Fruit fly (Drosophila melanogaster): ENCODE results near the gene Nup37.

The Nup37 gene

dm6 chr3R:25241507-25242070 is 5.9 kb upstream of the Nup37 start, which contains the start of gene CG11854:
Gene CG11854 (plus strand): TSS chr3R:25242020.
- TF ChIP-seq CG32121 (GFP tag; IDR thresholded peaks at IDR 0.05) (no peak), CG13204 (GFP tag; optimal IDR thresholded peaks at IDR 0.05) (no peak), EcR (GFP tag; optimal IDR thresholded peaks at IDR 0.05) (peak; percentile 67), CG12605 (GFP tag; IDR thresholded peaks at IDR 0.05) (no peak), gl (tag; optimal IDR thresholded peaks at IDR 0.05) (no peak), CG17806 (tag; optimal IDR thresholded peaks at IDR 0.05) (no peak), CG34367 (tag; optimal IDR thresholded peaks at IDR 0.05) (no peak), Ets98B (GFP tag; IDR thresholded peaks at IDR 0.05) (no peak)

- TF ChIP-seq fd96Ca (GFP tag; IDR thresholded peaks at IDR 0.05): no peak
- peak; percentile 81 for TF ChIP-seq EcR (GFP tag; optimal IDR thresholded peaks at IDR 0.05)
Measured at dm6 chr3R:25245052-25245813, 2.2 kb upstream of the Nup37 start, which contains the start of gene bam. Gene bam (minus strand): TSS chr3R:25245109.

- TF ChIP-seq D1 (tag; optimal IDR thresholded peaks at IDR 0.05): no peak
- TF ChIP-seq Snoo (tag; optimal IDR thresholded peaks at IDR 0.05): no peak
- no peak for TF ChIP-seq CG32121 (GFP tag; IDR thresholded peaks at IDR 0.05)
- TF ChIP-seq CG10348 (GFP tag; IDR thresholded peaks at IDR 0.05): no peak
- no peak for TF ChIP-seq CG15710 (tag; optimal IDR thresholded peaks at IDR 0.05)
- TF ChIP-seq gl (tag; optimal IDR thresholded peaks at IDR 0.05): no peak
- no peak for TF ChIP-seq CG8301 (tag; optimal IDR thresholded peaks at IDR 0.05)
- no peak for TF ChIP-seq Pif1A (GFP tag; optimal IDR thresholded peaks at IDR 0.05)
- TF ChIP-seq EcR (GFP tag; optimal IDR thresholded peaks at IDR 0.05): no peak
- TF ChIP-seq CG34367 (tag; optimal IDR thresholded peaks at IDR 0.05): no peak
- TF ChIP-seq Pif1B (GFP tag; optimal IDR thresholded peaks at IDR 0.05): no peak
- TF ChIP-seq rn (GFP tag; IDR thresholded peaks at IDR 0.05): no peak
- no peak for TF ChIP-seq fd96Ca (GFP tag; IDR thresholded peaks at IDR 0.05)
- TF ChIP-seq CG14655 (GFP tag; optimal IDR thresholded peaks at IDR 0.05): no peak
- TF ChIP-seq Ets98B (GFP tag; IDR thresholded peaks at IDR 0.05): no peak
- no peak for TF ChIP-seq CG17806 (tag; optimal IDR thresholded peaks at IDR 0.05)
- TF ChIP-seq CG13204 (GFP tag; optimal IDR thresholded peaks at IDR 0.05): no peak
- no peak for TF ChIP-seq CG4496 (GFP tag; IDR thresholded peaks at IDR 0.05)
- TF ChIP-seq CG12605 (GFP tag; IDR thresholded peaks at IDR 0.05): no peak
Measured at dm6 chr3R:25249145-25250141, 2.0 kb downstream of the Nup37 start, which contains the start of gene Nup358. Gene Nup358 (plus strand): TSS chr3R:25249348.

dm6 chr3R:25258628-25259240 is 11.3 kb downstream of the Nup37 start, which contains the start of gene CG11857:
Gene CG11857 (plus strand): TSS chr3R:25258898.
- TF ChIP-seq Snoo (tag; optimal IDR thresholded peaks at IDR 0.05) (peak; percentile 95), Pif1A (GFP tag; optimal IDR thresholded peaks at IDR 0.05) (no peak), rn (GFP tag; IDR thresholded peaks at IDR 0.05) (peak; percentile 96), CG9948 (tag; optimal IDR thresholded peaks at IDR 0.05) (peak; percentile 93), CG14655 (GFP tag; optimal IDR thresholded peaks at IDR 0.05) (no peak), CG34367 (tag; optimal IDR thresholded peaks at IDR 0.05) (peak; percentile 92), D1 (tag; optimal IDR thresholded peaks at IDR 0.05) (no peak), gl (tag; optimal IDR thresholded peaks at IDR 0.05) (peak; percentile 86), EcR (GFP tag; optimal IDR thresholded peaks at IDR 0.05) (peak; percentile 55), fd96Ca (GFP tag; IDR thresholded peaks at IDR 0.05) (peak; percentile 98), CG32121 (GFP tag; IDR thresholded peaks at IDR 0.05) (peak; percentile 97), Pif1B (GFP tag; optimal IDR thresholded peaks at IDR 0.05) (no peak), CG17806 (tag; optimal IDR thresholded peaks at IDR 0.05) (peak; percentile 93), CG10348 (GFP tag; IDR thresholded peaks at IDR 0.05) (peak; percentile 96), CG12605 (GFP tag; IDR thresholded peaks at IDR 0.05) (peak; percentile 93), CG8301 (tag; optimal IDR thresholded peaks at IDR 0.05) (peak; percentile 92), CG15710 (tag; optimal IDR thresholded peaks at IDR 0.05) (peak; percentile 96), CG4496 (GFP tag; IDR thresholded peaks at IDR 0.05) (peak; percentile 98), Ets98B (GFP tag; IDR thresholded peaks at IDR 0.05) (peak; percentile 96), CG8159 (tag; optimal IDR thresholded peaks at IDR 0.05) (peak; percentile 93), CG13204 (GFP tag; optimal IDR thresholded peaks at IDR 0.05) (no peak)

dm6 chr3R:25260670-25261069 is 13.2 kb downstream of the Nup37 start:
- no peak for TF ChIP-seq CG9948 (tag; optimal IDR thresholded peaks at IDR 0.05)
- TF ChIP-seq CG15710 (tag; optimal IDR thresholded peaks at IDR 0.05): no peak
- TF ChIP-seq CG10348 (GFP tag; IDR thresholded peaks at IDR 0.05): no peak
- TF ChIP-seq CG34367 (tag; optimal IDR thresholded peaks at IDR 0.05): no peak
- TF ChIP-seq CG8301 (tag; optimal IDR thresholded peaks at IDR 0.05): no peak
- no peak for TF ChIP-seq CG8159 (tag; optimal IDR thresholded peaks at IDR 0.05)
- TF ChIP-seq fd96Ca (GFP tag; IDR thresholded peaks at IDR 0.05): no peak
- no peak for TF ChIP-seq CG17806 (tag; optimal IDR thresholded peaks at IDR 0.05)
- no peak for TF ChIP-seq Ets98B (GFP tag; IDR thresholded peaks at IDR 0.05)
- TF ChIP-seq CG32121 (GFP tag; IDR thresholded peaks at IDR 0.05): no peak
- no peak for TF ChIP-seq Pif1A (GFP tag; optimal IDR thresholded peaks at IDR 0.05)
- no peak for TF ChIP-seq EcR (GFP tag; optimal IDR thresholded peaks at IDR 0.05)
- no peak for TF ChIP-seq rn (GFP tag; IDR thresholded peaks at IDR 0.05)
- no peak for TF ChIP-seq CG4496 (GFP tag; IDR thresholded peaks at IDR 0.05)
- no peak for TF ChIP-seq gl (tag; optimal IDR thresholded peaks at IDR 0.05)
- TF ChIP-seq D1 (tag; optimal IDR thresholded peaks at IDR 0.05): no peak
- no peak for TF ChIP-seq CG13204 (GFP tag; optimal IDR thresholded peaks at IDR 0.05)
- no peak for TF ChIP-seq Pif1B (GFP tag; optimal IDR thresholded peaks at IDR 0.05)
- no peak for TF ChIP-seq Snoo (tag; optimal IDR thresholded peaks at IDR 0.05)
- TF ChIP-seq CG14655 (GFP tag; optimal IDR thresholded peaks at IDR 0.05): no peak

Data from whole organism, pupa.